Worm (Caenorhabditis elegans): Measurements from ENCODE around the gene mrck-1.
A peak's percentile ranks its signal among the peaks of the same experiment; 100 is the strongest.

The mrck-1 gene

DNA sequence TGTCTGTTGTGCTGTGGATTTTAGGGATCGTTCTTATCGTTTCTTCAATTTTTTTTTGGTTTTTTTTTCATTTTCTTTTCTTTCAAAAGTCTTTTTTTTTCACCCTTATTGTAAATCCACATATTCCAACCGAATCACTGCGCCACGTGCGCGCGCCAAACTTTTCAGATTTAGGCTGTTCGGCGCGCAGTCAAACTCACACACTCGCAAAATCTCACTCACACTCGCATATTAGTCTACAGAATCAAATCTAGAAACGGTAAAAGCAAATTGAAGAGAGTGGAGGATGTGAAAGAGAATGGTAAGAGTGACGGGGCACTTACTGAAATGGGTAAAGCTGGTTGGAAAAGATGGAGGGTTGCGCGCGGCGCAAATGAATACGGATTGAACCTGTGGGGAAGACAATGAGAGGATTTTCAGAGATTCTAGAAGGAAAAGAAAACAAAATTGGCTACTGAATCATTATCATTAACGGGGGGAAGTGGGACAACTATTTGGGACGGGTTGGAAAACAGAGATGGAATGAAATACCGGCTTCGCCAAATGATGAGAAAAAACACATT lies 44.8 kb downstream of the mrck-1 start (continued):
- TF ChIP-seq nfya-2 (GFP tag; IDR thresholded peaks at IDR 0.05) (0 out of 2 replicates have a peak, but pooled peaks have one; percentile 27), nfyb-1 (GFP tag; IDR thresholded peaks at IDR 0.05) (0 out of 2 replicates have a peak, but pooled peaks have one; percentile 49), zim-3 (tag; optimal IDR thresholded peaks at IDR 0.05) (peak; percentile 88), C06A6.2 (GFP tag; conservative IDR thresholded peaks at IDR 0.05) (no peak), F23B12.7 (tag; optimal IDR thresholded peaks at IDR 0.05; ENCODE audit: insufficient read depth) (no peak), tbx-9 (tag; optimal IDR thresholded peaks at IDR 0.05; ENCODE audit: borderline replicate concordance) (no peak), aptf-2 (GFP tag; conservative IDR thresholded peaks at IDR 0.05) (no peak), mes-4 (tag; optimal IDR thresholded peaks at IDR 0.05) (no peak), ceh-100 (GFP tag; IDR thresholded peaks at IDR 0.05) (no peak)

- TF ChIP-seq fkh-3 (tag; optimal IDR thresholded peaks at IDR 0.05) (no peak), him-1 (tag; optimal IDR thresholded peaks at IDR 0.05) (no peak), rec-8 (tag; optimal IDR thresholded peaks at IDR 0.05) (no peak), F23B12.7 (tag; optimal IDR thresholded peaks at IDR 0.05; ENCODE audit: insufficient read depth) (no peak), Y56A3A.18 (GFP tag; IDR thresholded peaks at IDR 0.05) (peak; percentile 29; the same call in 1 of the 2 replicates), chd-7 (tag; optimal IDR thresholded peaks at IDR 0.05) (peak; percentile 44), hmg-20 (GFP tag; IDR thresholded peaks at IDR 0.05) (no peak), attf-6 (GFP tag; IDR thresholded peaks at IDR 0.05) (no peak), ZK185.1 (tag; optimal IDR thresholded peaks at IDR 0.05; ENCODE audit: poor library complexity, severe bottlenecking) (no peak), attf-5 (GFP tag; optimal IDR thresholded peaks at IDR 0.05) (no peak), unc-62 (GFP tag; optimal IDR thresholded peaks at IDR 0.05) (no peak), cebp-1 (GFP tag; IDR thresholded peaks at IDR 0.05) (no peak), cebp-1 (tag; optimal IDR thresholded peaks at IDR 0.05) (no peak), ztf-28 (GFP tag; IDR thresholded peaks at IDR 0.05) (no peak), ceh-40 (GFP tag; IDR thresholded peaks at IDR 0.05) (no peak), dox-1 (GFP tag; IDR thresholded peaks at IDR 0.05) (no peak; the same call in 1 of the 2 replicates), B0019.2 (GFP tag; conservative IDR thresholded peaks at IDR 0.05) (0 out of 2 replicates have a peak, but pooled peaks have one; percentile 8), ccch-3 (GFP tag; optimal IDR thresholded peaks at IDR 0.05) (no peak), Y79H2A.3 (GFP tag; conservative IDR thresholded peaks at IDR 0.05) (no peak), F39B2.1 (GFP tag; IDR thresholded peaks at IDR 0.05) (no peak), madf-6 (GFP tag; IDR thresholded peaks at IDR 0.05) (no peak), F33H1.4 (GFP tag; IDR thresholded peaks at IDR 0.05) (no peak), ama-1 (optimal IDR thresholded peaks at IDR 0.05) (peak; percentile 22), ama-1 (GFP tag; optimal IDR thresholded peaks at IDR 0.05) (no peak), nhr-120 (GFP tag; IDR thresholded peaks at IDR 0.05) (no peak), ets-4 (GFP tag; optimal IDR thresholded peaks at IDR 0.05) (no peak), aptf-3 (GFP tag; IDR thresholded peaks at IDR 0.05) (0 out of 2 replicates have a peak, but pooled peaks have one; percentile 11), ztf-6 (GFP tag; IDR thresholded peaks at IDR 0.05) (no peak), bed-1 (GFP tag; IDR thresholded peaks at IDR 0.05) (0 out of 2 replicates have a peak, but pooled peaks have one; percentile 44), F57A8.1 (GFP tag; optimal IDR thresholded peaks at IDR 0.05) (no peak), sea-2 (GFP tag; IDR thresholded peaks at IDR 0.05) (no peak), Y67H2A.10 (GFP tag; conservative IDR thresholded peaks at IDR 0.05) (no peak), B0336.3 (GFP tag; IDR thresholded peaks at IDR 0.05) (no peak), B0261.1 (tag; optimal IDR thresholded peaks at IDR 0.05) (no peak), somi-1 (GFP tag; optimal IDR thresholded peaks at IDR 0.05) (no peak), madf-3 (GFP tag; IDR thresholded peaks at IDR 0.05) (0 out of 2 replicates have a peak, but pooled peaks have one; percentile 32), aptf-2 (GFP tag; conservative IDR thresholded peaks at IDR 0.05) (no peak), madf-10 (tag; optimal IDR thresholded peaks at IDR 0.05) (no peak), ceh-79 (tag; optimal IDR thresholded peaks at IDR 0.05) (no peak), snpc-1.3 (tag; optimal IDR thresholded peaks at IDR 0.05; ENCODE audit: insufficient read depth) (no peak)
Measured at ce11 chrV:6221292-6221691, 45.8 kb downstream of the mrck-1 start.
